Fruit fly (Drosophila melanogaster) whole organism, embryonic: ENCODE results near the gene Shmt.

ENCODE experiments used
- Atf-2 ChIP-seq: fragments of 200-800 bp; sonication (Bioruptor generic); optimal IDR thresholded peaks from 2 replicates; lab custom pipeline; 2016; ENCODE audit warnings: missing biosample characterization, missing genetic modification characterization
- Atf6 ChIP-seq: fragments of 200-800 bp; sonication (Bioruptor generic); IDR thresholded peaks from 2 replicates; pipeline ENCODE4 v1.3.6; 2022; ENCODE audit warnings: missing biosample characterization, missing genetic modification characterization
- Bgb ChIP-seq: fragments of 200-800 bp; sonication (Bioruptor generic); IDR thresholded peaks from 2 replicates; pipeline ENCODE4 v1.3.6; 2022; ENCODE audit warnings: missing biosample characterization, missing genetic modification characterization; ENCODE audit not compliant: partially characterized antibody
- CG10462 ChIP-seq: fragments of 200-800 bp; sonication (Bioruptor generic); optimal IDR thresholded peaks from 2 replicates; lab custom pipeline; 2016; ENCODE audit warnings: missing biosample characterization, missing genetic modification characterization
- CG10959 ChIP-seq: fragments of 200-800 bp; sonication (Bioruptor generic); IDR thresholded peaks from 2 replicates; pipeline ENCODE4 v1.3.6; 2022; ENCODE audit warnings: missing biosample characterization, missing genetic modification characterization
- CG11247 ChIP-seq: fragments of 200-800 bp; sonication (Bioruptor generic); IDR thresholded peaks from 2 replicates; pipeline ENCODE4 v1.3.6; 2022; ENCODE audit warnings: missing biosample characterization, missing genetic modification characterization
- CG11560 ChIP-seq: fragments of 200-800 bp; sonication (Bioruptor generic); IDR thresholded peaks from 3 replicates; pipeline ENCODE4 v1.3.6; 2022; ENCODE audit warnings: missing biosample characterization, missing genetic modification characterization
- CG12155 ChIP-seq: fragments of 200-800 bp; sonication (Bioruptor generic); optimal IDR thresholded peaks from 3 replicates; lab custom pipeline; 2016; ENCODE audit warnings: missing biosample characterization, missing genetic modification characterization
- CG12659 ChIP-seq: fragments of 200-800 bp; sonication (Bioruptor generic); optimal IDR thresholded peaks from 3 replicates; lab custom pipeline; 2017; ENCODE audit warnings: mild to moderate bottlenecking, missing biosample characterization, missing genetic modification reagents, missing genetic modification characterization
- CG13624 ChIP-seq: fragments of 200-800 bp; sonication (Bioruptor generic); optimal IDR thresholded peaks from 2 replicates; lab custom pipeline; 2016; ENCODE audit warnings: missing biosample characterization, missing genetic modification characterization
- CG15514 ChIP-seq: fragments of 200-800 bp; sonication (Bioruptor generic); optimal IDR thresholded peaks from 3 replicates; lab custom pipeline; 2017; ENCODE audit warnings: missing biosample characterization, missing genetic modification characterization, mild to moderate bottlenecking, moderate library complexity, missing genetic modification reagents
- CG17802 ChIP-seq: fragments of 200-800 bp; sonication (Bioruptor generic); optimal IDR thresholded peaks from 2 replicates; lab custom pipeline; 2018; ENCODE audit warnings: missing biosample characterization, mild to moderate bottlenecking, missing genetic modification characterization, moderate library complexity
- CG17829 ChIP-seq: fragments of 200-800 bp; optimal IDR thresholded peaks from 2 replicates; lab custom pipeline; 2019; ENCODE audit warnings: missing biosample characterization, mild to moderate bottlenecking, missing genetic modification characterization, moderate library complexity
- CG18599 ChIP-seq: fragments of 200-800 bp; sonication (Bioruptor generic); optimal IDR thresholded peaks from 3 replicates; lab custom pipeline; 2017; ENCODE audit warnings: missing biosample characterization, missing genetic modification characterization, mild to moderate bottlenecking, moderate library complexity, missing genetic modification reagents
- CG18764 ChIP-seq: fragments of 200-800 bp; sonication (Bioruptor generic); optimal IDR thresholded peaks from 3 replicates; lab custom pipeline; 2016; ENCODE audit warnings: missing biosample characterization, missing genetic modification characterization
- CG31441 ChIP-seq: fragments of 200-800 bp; sonication (Bioruptor generic); IDR thresholded peaks from 2 replicates; pipeline ENCODE4 v1.3.6; 2022; ENCODE audit warnings: missing biosample characterization, missing genetic modification characterization
- CG4282 ChIP-seq: fragments of 200-800 bp; sonication (Bioruptor generic); optimal IDR thresholded peaks from 2 replicates; lab custom pipeline; 2016; ENCODE audit warnings: missing biosample characterization, missing genetic modification characterization
- CG4707 ChIP-seq: fragments of 200-800 bp; sonication (Bioruptor generic); optimal IDR thresholded peaks from 2 replicates; lab custom pipeline; 2018; ENCODE audit warnings: missing biosample characterization, mild to moderate bottlenecking, missing genetic modification characterization, moderate library complexity
- CG8359 ChIP-seq: fragments of 200-800 bp; sonication (Bioruptor generic); optimal IDR thresholded peaks from 2 replicates; lab custom pipeline; 2017; ENCODE audit warnings: missing biosample characterization, mild to moderate bottlenecking, missing genetic modification characterization, borderline replicate concordance
- CG9817 ChIP-seq: fragments of 200-800 bp; sonication (Bioruptor generic); optimal IDR thresholded peaks from 2 replicates; lab custom pipeline; 2018; ENCODE audit warnings: missing biosample characterization, mild to moderate bottlenecking, missing genetic modification characterization, moderate library complexity
- CrebB ChIP-seq: fragments of 200-800 bp; sonication (Bioruptor generic); optimal IDR thresholded peaks from 3 replicates; lab custom pipeline; 2018; ENCODE audit warnings: missing biosample characterization, mild to moderate bottlenecking, missing genetic modification characterization
- Ets65A ChIP-seq: fragments of 200-800 bp; sonication (Bioruptor generic); peaks from one replicate; lab custom pipeline; 2016; ENCODE audit warnings: missing biosample characterization, missing genetic modification characterization
- Hand ChIP-seq: fragments of 200-800 bp; sonication (Bioruptor generic); optimal IDR thresholded peaks from 2 replicates; lab custom pipeline; 2017; ENCODE audit warnings: mild to moderate bottlenecking, missing biosample characterization, missing genetic modification reagents, missing genetic modification characterization
- Hey ChIP-seq: fragments of 200-800 bp; sonication (Bioruptor generic); optimal IDR thresholded peaks from 3 replicates; lab custom pipeline; 2018; ENCODE audit warnings: missing biosample characterization, mild to moderate bottlenecking, missing genetic modification characterization
- Hmx ChIP-seq: fragments of 200-800 bp; sonication (Bioruptor generic); optimal IDR thresholded peaks from 2 replicates; lab custom pipeline; 2016; ENCODE audit warnings: missing biosample characterization, missing genetic modification characterization
- Lpt ChIP-seq: fragments of >200 bp; optimal IDR thresholded peaks from 2 replicates; lab custom pipeline; 2018; ENCODE audit warnings: missing biosample characterization, missing genetic modification characterization
- Max ChIP-seq: fragments of 200-800 bp; sonication (Bioruptor generic); optimal IDR thresholded peaks from 2 replicates; lab custom pipeline; 2016; ENCODE audit warnings: missing biosample characterization, mild to moderate bottlenecking, missing genetic modification characterization
- Meics ChIP-seq: fragments of 200-800 bp; sonication (Bioruptor generic); optimal IDR thresholded peaks from 2 replicates; lab custom pipeline; 2017; ENCODE audit warnings: missing biosample characterization, mild to moderate bottlenecking, missing genetic modification characterization
- Mes4 ChIP-seq: fragments of 200-800 bp; sonication (Bioruptor generic); optimal IDR thresholded peaks from 2 replicates; lab custom pipeline; 2016; ENCODE audit warnings: missing biosample characterization, missing genetic modification characterization
- Opbp ChIP-seq: fragments of 200-800 bp; sonication (Bioruptor generic); IDR thresholded peaks from 3 replicates; pipeline ENCODE4 v1.3.6; 2022; ENCODE audit warnings: missing biosample characterization, missing genetic modification characterization; ENCODE audit not compliant: partially characterized antibody
- Poxn ChIP-seq: fragments of 200-800 bp; sonication (Bioruptor generic); IDR thresholded peaks from 2 replicates; pipeline ENCODE4 v1.3.6; 2022; ENCODE audit warnings: missing biosample characterization, missing genetic modification characterization
- Sry-β ChIP-seq: fragments of 200-800 bp; sonication (Bioruptor generic); optimal IDR thresholded peaks from 2 replicates; lab custom pipeline; 2018; ENCODE audit warnings: missing biosample characterization, mild to moderate bottlenecking, missing genetic modification characterization, moderate library complexity
- Usf ChIP-seq: fragments of 200-800 bp; sonication (Bioruptor generic); optimal IDR thresholded peaks from 2 replicates; lab custom pipeline; 2017; ENCODE audit warnings: missing genotype, missing biosample characterization, missing genetic modification characterization
- Vsx1 ChIP-seq: fragments of 200-800 bp; sonication (Bioruptor generic); optimal IDR thresholded peaks from 2 replicates; lab custom pipeline; 2017; ENCODE audit warnings: missing biosample characterization, mild to moderate bottlenecking, missing genetic modification characterization, missing genetic modification reagents
- btn ChIP-seq: fragments of 200-800 bp; sonication (Bioruptor generic); optimal IDR thresholded peaks from 2 replicates; lab custom pipeline; 2016; ENCODE audit warnings: missing biosample characterization, missing genetic modification characterization
- caup ChIP-seq: fragments of 200-800 bp; sonication (Bioruptor generic); optimal IDR thresholded peaks from 3 replicates; lab custom pipeline; 2017; ENCODE audit warnings: missing biosample characterization, mild to moderate bottlenecking, missing genetic modification characterization, moderate library complexity; ENCODE audit not compliant: severe bottlenecking
- fd102C ChIP-seq: fragments of 200-800 bp; sonication (Bioruptor generic); optimal IDR thresholded peaks from 2 replicates; lab custom pipeline; 2018; ENCODE audit warnings: missing biosample characterization, mild to moderate bottlenecking, missing genetic modification characterization, moderate library complexity
- ham ChIP-seq: fragments of 200-800 bp; sonication (Bioruptor generic); IDR thresholded peaks from 2 replicates; pipeline ENCODE4 v1.3.6; 2022; ENCODE audit warnings: missing biosample characterization, missing genetic modification characterization
- her ChIP-seq: fragments of 200-800 bp; sonication (Bioruptor generic); optimal IDR thresholded peaks from 2 replicates; lab custom pipeline; 2016; ENCODE audit warnings: missing biosample characterization, missing genetic modification characterization
- kay ChIP-seq: fragments of 200-800 bp; sonication (Bioruptor generic); optimal IDR thresholded peaks from 2 replicates; lab custom pipeline; 2016; ENCODE audit warnings: missing biosample characterization, missing genetic modification characterization
- lilli ChIP-seq: fragments of 200-800 bp; sonication (Bioruptor generic); optimal IDR thresholded peaks from 3 replicates; lab custom pipeline; 2016; ENCODE audit warnings: missing biosample characterization, missing genetic modification characterization
- lola ChIP-seq, 3 experiments: fragments of >200 bp in 2 of 3; fragments of 200-800 bp in 1 of 3; sonication (Bioruptor generic) in 1 of 3; optimal IDR thresholded peaks; 2 replicates each; lab custom pipeline; 2017 to 2019; ENCODE audit warnings: missing biosample characterization in 3 of 3, missing genetic modification characterization in 3 of 3, mild to moderate bottlenecking in 1 of 3, moderate library complexity in 1 of 3
- nom ChIP-seq: fragments of 200-800 bp; sonication (Bioruptor generic); optimal IDR thresholded peaks from 2 replicates; lab custom pipeline; 2017; ENCODE audit warnings: missing biosample characterization, missing genetic modification characterization, mild to moderate bottlenecking, moderate library complexity, missing genetic modification reagents
- p53 ChIP-seq: fragments of 200-800 bp; sonication (Bioruptor generic); optimal IDR thresholded peaks from 2 replicates; lab custom pipeline; 2016; ENCODE audit warnings: missing biosample characterization, missing genetic modification characterization
- tio ChIP-seq: fragments of 200-800 bp; sonication (Bioruptor generic); optimal IDR thresholded peaks from 2 replicates; lab custom pipeline; 2017; ENCODE audit warnings: missing biosample characterization, missing genetic modification characterization, inconsistent platforms

Gene Shmt

DNA sequence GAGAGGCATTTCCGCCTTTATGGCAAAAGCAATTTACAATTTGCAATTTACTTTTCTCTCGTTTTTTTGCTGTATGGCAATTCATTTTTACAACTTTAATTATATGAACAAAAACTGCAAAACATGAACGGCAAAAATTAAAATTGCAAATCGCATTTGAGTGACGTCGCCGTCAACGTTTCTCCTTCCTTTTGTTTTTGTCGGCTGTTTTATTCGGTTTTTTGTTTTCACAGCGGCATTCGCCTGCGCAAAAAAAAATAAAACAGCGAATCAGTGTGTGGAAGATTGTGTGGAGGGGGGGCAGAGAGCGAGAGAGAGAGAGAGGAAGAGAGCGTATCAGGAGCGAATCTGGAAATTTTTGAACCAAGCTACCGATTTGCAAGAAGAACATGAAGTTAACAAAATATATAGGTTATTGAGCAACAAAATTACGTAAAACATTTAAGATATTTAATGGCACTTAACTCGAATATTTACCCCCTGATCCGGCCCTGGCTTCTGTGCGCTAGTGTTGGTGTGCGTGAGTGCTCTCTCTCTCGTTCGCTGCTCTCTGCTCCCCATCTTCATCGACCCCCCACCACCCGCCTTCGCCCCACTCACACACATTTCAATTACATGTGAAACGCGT lies 2.0 kb upstream of the Shmt start (continued):
- TF ChIP-seq Hey = peak; percentile 95
- TF ChIP-seq CG4282 = peak; percentile 96
- TF ChIP-seq Hand (GFP tag; lab: Kevin White, UChicago) = peak; percentile 97
- TF ChIP-seq CG8359 (GFP tag; lab: Kevin White, UChicago) = peak; percentile 93
- TF ChIP-seq CG17802 (tag; lab: Kevin White, UChicago) = peak; percentile 90
- TF ChIP-seq tio = peak; percentile 90
- TF ChIP-seq CG13624 (GFP tag; lab: Kevin White, UChicago) = peak; percentile 99
- TF ChIP-seq Max (GFP tag; lab: Kevin White, UChicago) = peak; percentile 97
- peak; percentile 98 for TF ChIP-seq CG12155
- peak; percentile 98 for TF ChIP-seq Usf (GFP tag; lab: Kevin White, UChicago)

DNA sequence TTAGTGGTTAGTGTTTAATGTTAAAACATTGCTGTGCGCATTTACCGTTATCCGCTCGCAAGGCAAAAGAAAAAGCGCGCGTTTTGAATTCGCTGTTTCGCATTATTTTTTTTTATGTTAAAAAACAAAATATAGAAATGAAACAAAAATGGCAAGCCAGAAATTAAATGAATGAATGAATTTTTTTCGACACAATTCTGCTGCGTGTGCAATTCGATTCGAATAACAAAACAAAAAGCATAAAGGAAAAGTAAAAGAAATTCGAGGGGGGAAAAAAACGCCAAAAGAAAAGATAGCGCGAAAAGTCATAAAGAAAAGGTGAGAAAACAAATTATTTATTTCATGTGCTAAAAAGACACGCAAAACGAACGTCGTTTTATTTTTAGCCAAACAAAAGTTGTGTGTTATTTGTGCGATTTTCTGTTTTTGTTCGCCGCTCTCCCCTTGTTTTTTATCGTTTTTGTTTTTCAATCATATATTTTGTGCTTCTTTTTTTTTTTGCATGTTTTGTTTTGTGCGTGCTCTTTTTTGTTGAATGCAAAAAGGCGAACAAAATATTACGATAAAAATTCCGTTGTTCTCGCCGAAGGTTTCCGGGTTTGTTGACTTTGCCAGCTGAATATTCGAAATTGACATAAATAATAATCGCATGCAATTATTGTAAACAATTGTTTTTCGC lies 852 bp upstream of the Shmt start:
- no peak for TF ChIP-seq Atf-2 (GFP tag; lab: Kevin White, UChicago)
- TF ChIP-seq Ets65A (GFP tag; lab: Kevin White, UChicago) = peak; percentile 33
- peak; percentile 4 for TF ChIP-seq nom (GFP tag; lab: Kevin White, UChicago)
- TF ChIP-seq CG12659 (GFP tag; lab: Kevin White, UChicago) = no peak
- no peak for TF ChIP-seq her (GFP tag; lab: Kevin White, UChicago)
- peak; percentile 20; the same call in 1 of the 2 replicates for TF ChIP-seq Atf6
- TF ChIP-seq CG10462 (GFP tag; lab: Kevin White, UChicago) = no peak

DNA sequence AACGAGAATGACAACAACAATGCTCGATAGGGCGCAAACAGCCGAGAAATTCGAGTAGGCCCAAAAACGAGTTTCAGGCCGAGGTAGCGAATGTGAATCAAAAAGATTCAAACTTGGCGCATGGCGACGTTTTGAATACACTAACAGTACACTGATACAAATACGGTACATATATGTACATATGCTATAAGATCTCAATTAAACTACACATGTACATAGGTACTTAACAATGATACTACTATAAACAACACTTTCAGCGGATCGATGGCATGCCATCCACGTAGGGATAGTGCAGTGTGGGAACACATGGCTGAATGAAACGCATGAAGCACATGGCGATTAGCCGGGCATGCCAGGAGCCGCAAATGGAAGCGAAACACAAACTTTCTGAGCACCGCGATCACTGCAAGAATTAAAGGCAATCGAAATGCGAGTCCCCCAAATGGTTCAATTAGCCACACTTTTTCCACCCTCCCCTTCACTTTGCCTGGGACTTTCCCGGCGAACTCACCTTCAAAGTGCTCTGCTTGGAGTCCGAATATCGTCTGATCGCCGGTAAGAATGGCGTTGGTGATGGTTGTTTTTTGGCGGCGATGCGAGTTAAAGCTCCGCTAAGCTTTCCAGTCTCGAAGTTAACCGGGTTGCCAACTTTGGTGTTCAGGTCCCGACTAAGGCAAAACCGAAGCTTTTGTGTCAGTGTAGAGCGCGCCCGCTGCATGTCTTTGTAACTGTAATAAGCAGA lies 674 bp downstream of the Shmt start:
- no peak for TF ChIP-seq Meics (GFP tag; lab: Kevin White, UChicago)
- TF ChIP-seq p53 (GFP tag; lab: Kevin White, UChicago) = no peak
- no peak for TF ChIP-seq lilli (GFP tag; lab: Kevin White, UChicago)
- TF ChIP-seq ham (GFP tag; lab: Robert Waterston, UW) = no peak
- TF ChIP-seq Sry-β (GFP tag; lab: Kevin White, UChicago) = no peak
- no peak for TF ChIP-seq CG4707 (GFP tag; lab: Kevin White, UChicago)
- no peak for TF ChIP-seq Lpt (GFP tag; lab: Kevin White, UChicago)
- peak; percentile 57; the same call in 1 of the 2 replicates for TF ChIP-seq Bgb
- TF ChIP-seq CG18599 (GFP tag; lab: Kevin White, UChicago) = no peak
- no peak for TF ChIP-seq Opbp (GFP tag; lab: Robert Waterston, UW)
- peak; percentile 30 for TF ChIP-seq CG15514 (GFP tag; lab: Kevin White, UChicago)
- no peak for TF ChIP-seq CG10959 (GFP tag; lab: Robert Waterston, UW)
- peak; percentile 72 for TF ChIP-seq Vsx1 (GFP tag; lab: Kevin White, UChicago)
- TF ChIP-seq fd102C (GFP tag; lab: Kevin White, UChicago) = no peak
- no peak for TF ChIP-seq CG18764 (GFP tag; lab: Kevin White, UChicago)
- TF ChIP-seq caup (GFP tag; lab: Kevin White, UChicago) = no peak
- TF ChIP-seq CG31441 (GFP tag; lab: Robert Waterston, UW) = no peak
- TF ChIP-seq CG9817 = no peak
- no peak for TF ChIP-seq Hmx (GFP tag; lab: Kevin White, UChicago)
- no peak for TF ChIP-seq Poxn (GFP tag; lab: Robert Waterston, UW)
- TF ChIP-seq CrebB (tag; lab: Kevin White, UChicago) = no peak
- no peak for TF ChIP-seq lola (GFP tag; optimal IDR thresholded peaks at IDR 0.05; lab: Kevin White, UChicago)
- TF ChIP-seq CG11247 (GFP tag; lab: Robert Waterston, UW) = no peak
- TF ChIP-seq kay = no peak
- no peak for TF ChIP-seq CG17829 (tag; lab: Kevin White, UChicago)
- no peak for TF ChIP-seq Mes4
- no peak for TF ChIP-seq CG11560
- TF ChIP-seq btn (GFP tag; lab: Kevin White, UChicago) = no peak
